Worm (Caenorhabditis elegans) whole organism, early embryonic: ENCODE data around the gene pho-8.

ENCODE experiments used
- B0310.2 ChIP-seq: sonication (generic microtip); optimal IDR thresholded peaks from 2 replicates; lab custom pipeline; 2016; ENCODE audit warnings: mild to moderate bottlenecking, missing genetic modification characterization, missing compliant biosample characterization
- F13C5.2 ChIP-seq: sonication (generic microtip); optimal IDR thresholded peaks from 2 replicates; lab custom pipeline; 2017; ENCODE audit warnings: mild to moderate bottlenecking, missing genetic modification characterization, inconsistent platforms, missing compliant biosample characterization
- ama-1 ChIP-seq: fragments of 150-350 bp; optimal IDR thresholded peaks from 2 replicates; lab custom pipeline; 2014
- ceh-13 ChIP-seq: fragments of 200-800 bp; sonication (Bioruptor generic); optimal IDR thresholded peaks from 2 replicates; lab custom pipeline; 2018; ENCODE audit warnings: mild to moderate bottlenecking, missing genetic modification characterization, missing compliant biosample characterization
- ceh-36 ChIP-seq: sonication (generic microtip); optimal IDR thresholded peaks from 2 replicates; lab custom pipeline; 2016; ENCODE audit warnings: missing genetic modification characterization, inconsistent platforms, missing compliant biosample characterization
- ets-7 ChIP-seq: sonication (generic microtip); optimal IDR thresholded peaks from 2 replicates; lab custom pipeline; 2016; ENCODE audit warnings: missing genotype, missing genetic modification characterization, missing compliant biosample characterization
- flt-1 ChIP-seq: fragments of 200-800 bp; sonication (Bioruptor generic); IDR thresholded peaks from 2 replicates; pipeline ENCODE4 v1.3.6; 2022; ENCODE audit warnings: missing genetic modification characterization, missing compliant biosample characterization
- tbx-11 ChIP-seq: fragments of 200-800 bp; sonication (Bioruptor generic); IDR thresholded peaks from 2 replicates; pipeline ENCODE4 v1.3.6; 2022; ENCODE audit warnings: missing genetic modification characterization, missing compliant biosample characterization
- tbx-37 ChIP-seq: fragments of 200-800 bp; sonication (Bioruptor generic); conservative IDR thresholded peaks from 2 replicates; pipeline ENCODE4 v1.3.6; 2022; ENCODE audit warnings: missing genetic modification reagents, missing genetic modification characterization, missing compliant biosample characterization

- TF ChIP-seq ets-7, result peak; percentile 47
- TF ChIP-seq ama-1 (lab: Kevin White, UChicago), result no peak
- no peak for TF ChIP-seq ceh-36 (tag; lab: Kevin White, UChicago)
- no peak for TF ChIP-seq tbx-11
- no peak for TF ChIP-seq tbx-37
- TF ChIP-seq ceh-13 (GFP tag; lab: Kevin White, UChicago), result no peak
- no peak for TF ChIP-seq B0310.2 (tag; lab: Kevin White, UChicago)
- TF ChIP-seq flt-1 (GFP tag; lab: Robert Waterston, UW), result 0 out of 2 replicates have a peak, but pooled peaks have one; percentile 34
- peak; percentile 27 for TF ChIP-seq F13C5.2 (tag; lab: Kevin White, UChicago)
Observed at ce11 chrV:11844828-11845227, 11.4 kb downstream of the pho-8 start.
